Fruit fly (Drosophila melanogaster): ENCODE measurements around the gene Cdk7.

DNA sequence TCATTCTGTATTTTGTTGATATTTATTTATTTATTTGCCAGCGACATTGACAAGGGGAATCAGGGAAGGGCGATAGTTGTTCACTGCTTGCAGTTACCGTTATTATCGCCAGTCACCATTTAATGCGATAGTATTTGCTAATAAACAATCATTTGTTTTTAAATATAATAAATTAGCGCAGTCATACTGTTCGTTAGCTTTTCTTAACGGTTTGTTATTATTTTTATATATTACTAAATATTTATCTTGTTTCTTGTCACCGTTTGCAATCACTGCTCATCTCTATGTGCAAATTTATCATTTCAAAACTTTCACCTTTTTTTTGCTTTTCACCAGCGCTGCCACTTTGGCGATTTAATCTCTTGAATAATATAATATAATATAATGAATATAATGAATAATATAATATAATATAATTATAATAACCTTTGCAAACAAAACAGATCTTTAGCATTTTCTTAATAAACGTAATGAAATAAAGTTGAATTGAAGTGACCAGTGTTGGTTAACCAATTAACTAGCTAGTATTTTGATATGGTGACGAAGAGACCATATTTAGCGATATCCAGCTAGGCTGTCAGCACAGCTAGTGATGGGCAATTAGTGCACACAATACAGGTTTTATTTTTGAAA lies 20.6 kb upstream of the Cdk7 start, which contains the start of the genes CG3309 and XRCC1:
- peak; percentile 1 for TF ChIP-seq ey (GFP tag; optimal IDR thresholded peaks at IDR 0.05)
- peak; percentile 15 for TF ChIP-seq psq (GFP tag; optimal IDR thresholded peaks at IDR 0.05)
- TF ChIP-seq sv (GFP tag; optimal IDR thresholded peaks at IDR 0.05): no peak
- TF ChIP-seq CG9705 (GFP tag; optimal IDR thresholded peaks at IDR 0.05): peak; percentile 10
- no peak for TF ChIP-seq Mio (GFP tag; optimal IDR thresholded peaks at IDR 0.05)
- TF ChIP-seq Hnf4 (GFP tag; optimal IDR thresholded peaks at IDR 0.05): no peak
- TF ChIP-seq rgr (GFP tag; optimal IDR thresholded peaks at IDR 0.05): peak; percentile 57

All from whole organism, wandering third instar larva.